Worm (Caenorhabditis elegans): ENCODE measurements around the gene npp-3.

DNA sequence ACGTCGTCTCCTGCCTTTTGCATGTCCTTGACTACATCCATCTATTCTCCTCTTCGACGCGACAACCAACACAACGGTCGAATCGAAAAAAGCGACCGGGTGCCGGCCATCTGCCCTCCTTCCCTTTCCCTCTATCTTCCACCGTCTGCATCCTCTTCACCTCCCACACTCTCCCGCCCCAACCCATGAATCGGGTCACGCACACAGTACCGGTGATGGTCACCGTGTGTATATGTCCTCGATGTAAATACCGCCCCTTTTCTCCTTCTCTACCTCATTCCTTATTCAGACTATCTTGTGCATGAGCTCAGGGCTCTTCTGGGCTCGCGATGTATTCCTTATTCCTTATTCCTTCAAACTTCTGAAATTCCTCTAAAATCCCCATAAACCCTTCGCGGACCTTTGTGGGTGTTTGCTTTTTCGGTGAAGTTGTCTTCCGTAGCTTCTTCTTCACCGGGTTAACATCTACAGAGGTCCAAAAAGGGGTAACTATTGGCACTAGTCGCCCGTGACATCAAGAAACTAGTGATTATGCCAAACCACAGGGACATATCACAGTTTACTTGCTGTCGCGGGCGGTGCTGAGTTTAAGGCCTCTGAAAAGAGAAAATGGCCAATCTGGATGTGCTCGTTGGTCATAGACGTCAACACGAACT, 15.0 kb upstream of the npp-3 start:
- no peak for TF ChIP-seq ceh-82 (tag; optimal IDR thresholded peaks at IDR 0.05)
- no peak for TF ChIP-seq nhr-12 (tag; optimal IDR thresholded peaks at IDR 0.05)
- no peak for TF ChIP-seq nhr-11 (tag; optimal IDR thresholded peaks at IDR 0.05)
- TF ChIP-seq elt-1 (tag; optimal IDR thresholded peaks at IDR 0.05), result no peak
- no peak for TF ChIP-seq blmp-1 (tag; optimal IDR thresholded peaks at IDR 0.05; ENCODE audit: insufficient read depth)
- TF ChIP-seq elt-3 (tag; optimal IDR thresholded peaks at IDR 0.05), result no peak
- no peak for TF ChIP-seq unc-62 (GFP tag; optimal IDR thresholded peaks at IDR 0.05)
